Fruit fly (Drosophila melanogaster) whole organism, pupa: ENCODE measurements around the gene x16.

Experiments used
- CG8159 ChIP-seq: fragments of 200-800 bp; sonication (Bioruptor generic); optimal IDR thresholded peaks from 3 replicates; lab custom pipeline; 2018; ENCODE audit warnings: missing biosample characterization, mild to moderate bottlenecking, missing genetic modification characterization, moderate library complexity
- CG9948 ChIP-seq: fragments of 200-800 bp; sonication (Bioruptor generic); optimal IDR thresholded peaks from 2 replicates; lab custom pipeline; 2018; ENCODE audit warnings: missing biosample characterization, mild to moderate bottlenecking, missing genetic modification characterization, moderate library complexity
- EcR ChIP-seq: fragments of 200-800 bp; sonication (Bioruptor generic); optimal IDR thresholded peaks from 3 replicates; lab custom pipeline; 2019; ENCODE audit warnings: missing biosample characterization, missing genetic modification characterization, mild to moderate bottlenecking, moderate library complexity, missing genetic modification reagents
- Pif1B ChIP-seq: fragments of 200-800 bp; sonication (Bioruptor generic); optimal IDR thresholded peaks from 3 replicates; lab custom pipeline; 2016; ENCODE audit warnings: missing biosample characterization, missing genetic modification characterization
- Snoo ChIP-seq: fragments of 200-800 bp; sonication (Bioruptor generic); optimal IDR thresholded peaks from 3 replicates; lab custom pipeline; 2017; ENCODE audit warnings: missing biosample characterization, mild to moderate bottlenecking, missing genetic modification characterization, inconsistent platforms
- fd96Ca ChIP-seq: fragments of 200-800 bp; sonication (Bioruptor generic); IDR thresholded peaks from 3 replicates; pipeline ENCODE4 v1.3.6; 2022; ENCODE audit warnings: missing biosample characterization, missing genetic modification characterization
- rn ChIP-seq: fragments of 200-800 bp; sonication (Bioruptor generic); IDR thresholded peaks from 2 replicates; pipeline ENCODE4 v1.3.6; 2022; ENCODE audit warnings: missing biosample characterization, missing genetic modification characterization

dm6 chr2L:6956725-6957124 lies 36.7 kb upstream of the x16 start, which contains the start of the genes CG13775 and CG3430:
- no peak for TF ChIP-seq Snoo
- no peak for TF ChIP-seq CG9948 (tag; lab: Kevin White, UChicago)
- TF ChIP-seq Pif1B (GFP tag; lab: Kevin White, UChicago): no peak
- TF ChIP-seq EcR (GFP tag; lab: Kevin White, UChicago): no peak
- no peak; the same call in 2 of the 3 replicates for TF ChIP-seq fd96Ca (GFP tag; lab: Robert Waterston, UW)
- no peak for TF ChIP-seq CG8159 (tag; lab: Kevin White, UChicago)
- TF ChIP-seq rn: no peak
